Worm (Caenorhabditis elegans) whole organism, L1 larva: ENCODE data around the gene T07F10.3.

Source experiments
- C34B4.2 ChIP-seq: sonication (generic microtip); optimal IDR thresholded peaks from 2 replicates; lab custom pipeline; 2017; ENCODE audit warnings: mild to moderate bottlenecking, missing genetic modification characterization, missing compliant biosample characterization
- aly-2 ChIP-seq: fragments of 150-350 bp; optimal IDR thresholded peaks from 2 replicates; lab custom pipeline; 2014; ENCODE audit warnings: missing biosample characterization, missing genetic modification characterization
- ama-1 ChIP-seq: fragments of 150-350 bp; optimal IDR thresholded peaks from 2 replicates; lab custom pipeline; 2014
- blmp-1 ChIP-seq: fragments of 150-350 bp; optimal IDR thresholded peaks from 2 replicates; lab custom pipeline; 2014; ENCODE audit warnings: missing biosample characterization, missing genetic modification characterization
- dpl-1 ChIP-seq, 3 experiments: fragments of 150-350 bp in 2 of 3; sonication (generic microtip) in 1 of 3; optimal IDR thresholded peaks; 2 replicates each; lab custom pipeline; 2014 to 2017; ENCODE audit warnings: missing biosample characterization in 3 of 3, missing genetic modification characterization in 3 of 3, missing genetic modification reagents in 3 of 3
- dsc-1 ChIP-seq: sonication (generic microtip); optimal IDR thresholded peaks from 2 replicates; lab custom pipeline; 2016; ENCODE audit warnings: mild to moderate bottlenecking, missing genetic modification characterization, missing compliant biosample characterization
- egl-27 ChIP-seq, 2 experiments: fragments of 150-350 bp in 1 of 2; sonication (generic microtip); optimal IDR thresholded peaks; 3 replicates each; lab custom pipeline; 2017 to 2018; ENCODE audit warnings: missing biosample characterization in 2 of 2, missing genetic modification characterization in 2 of 2, missing genetic modification reagents in 2 of 2
- fos-1 ChIP-seq: fragments of 150-350 bp; optimal IDR thresholded peaks from 2 replicates; lab custom pipeline; 2014; ENCODE audit warnings: missing biosample characterization, missing genetic modification characterization
- lin-15B ChIP-seq: fragments of 150-350 bp; sonication (generic microtip); optimal IDR thresholded peaks from 3 replicates; lab custom pipeline; 2014; ENCODE audit warnings: missing biosample characterization, missing genetic modification characterization
- lin-39 ChIP-seq: fragments of 150-350 bp; optimal IDR thresholded peaks from 2 replicates; lab custom pipeline; 2014; ENCODE audit warnings: missing biosample characterization, missing genetic modification reagents, missing genetic modification characterization
- nhr-11 ChIP-seq: fragments of 150-350 bp; optimal IDR thresholded peaks from 2 replicates; lab custom pipeline; 2014; ENCODE audit warnings: missing biosample characterization, missing genetic modification characterization
- nhr-12 ChIP-seq: sonication (generic microtip); optimal IDR thresholded peaks from 2 replicates; lab custom pipeline; 2017; ENCODE audit warnings: missing biosample characterization, missing genetic modification characterization
- nhr-28 ChIP-seq: fragments of 150-350 bp; optimal IDR thresholded peaks from 2 replicates; lab custom pipeline; 2014; ENCODE audit warnings: missing biosample characterization, missing genetic modification characterization
- unc-62 ChIP-seq: fragments of 150-350 bp; optimal IDR thresholded peaks from 2 replicates; lab custom pipeline; 2014; ENCODE audit warnings: missing biosample characterization, missing genetic modification reagents, missing genetic modification characterization

ce11 chrV:12849736-12850135, 20.1 kb downstream of the T07F10.3 start, which contains the start of gene C44H9.5:
- no peak for TF ChIP-seq dsc-1 (tag; lab: Kevin White, UChicago)
- no peak for TF ChIP-seq lin-39 (tag; lab: Kevin White, UChicago)
- TF ChIP-seq lin-15B (tag; lab: Kevin White, UChicago) = no peak
- no peak for TF ChIP-seq egl-27 (tag; optimal IDR thresholded peaks at IDR 0.05; lab: Kevin White, UChicago)
- TF ChIP-seq aly-2 (tag; lab: Kevin White, UChicago) = no peak
- TF ChIP-seq nhr-28 (tag; lab: Kevin White, UChicago) = no peak
- no peak for TF ChIP-seq C34B4.2 (tag; lab: Kevin White, UChicago)
- TF ChIP-seq blmp-1 (tag; lab: Kevin White, UChicago) = no peak
- TF ChIP-seq unc-62 (GFP tag; lab: Kevin White, UChicago) = no peak
- TF ChIP-seq ama-1 (lab: Kevin White, UChicago) = no peak
- no peak for TF ChIP-seq fos-1 (tag; lab: Kevin White, UChicago)
- TF ChIP-seq nhr-11 (tag; lab: Kevin White, UChicago) = no peak
- TF ChIP-seq dpl-1 (GFP tag; optimal IDR thresholded peaks at IDR 0.05; lab: Kevin White, UChicago) = no peak
- TF ChIP-seq nhr-12 (tag; lab: Kevin White, UChicago) = no peak
